Worm (Caenorhabditis elegans) whole organism, midembryonic: ENCODE measurements around the gene C54F6.18.

Experiments used
- T22C8.4 ChIP-seq: fragments of 200-800 bp; sonication (Bioruptor generic); IDR thresholded peaks from 2 replicates; pipeline ENCODE4 v1.3.6; 2022; ENCODE audit warnings: missing genetic modification characterization, missing compliant biosample characterization
- cog-1 ChIP-seq: sonication (generic microtip); optimal IDR thresholded peaks from 2 replicates; lab custom pipeline; 2016; ENCODE audit warnings: missing genetic modification characterization, missing compliant biosample characterization
- flt-1 ChIP-seq: fragments of 200-800 bp; sonication (Bioruptor generic); IDR thresholded peaks from 2 replicates; pipeline ENCODE4 v1.3.6; 2022; ENCODE audit warnings: missing genetic modification characterization, missing compliant biosample characterization
- klf-2 ChIP-seq: fragments of 200-800 bp; sonication (Bioruptor generic); conservative IDR thresholded peaks from 2 replicates; pipeline ENCODE4 v1.3.6; 2022; ENCODE audit warnings: missing genetic modification reagents, missing genetic modification characterization, missing compliant biosample characterization
- med-1 ChIP-seq: sonication (generic microtip); optimal IDR thresholded peaks from 2 replicates; lab custom pipeline; 2017; ENCODE audit warnings: missing genetic modification characterization, mild to moderate bottlenecking, missing compliant biosample characterization, antibody characterized with exemption, missing genetic modification reagents; ENCODE audit not compliant: insufficient read depth
- ref-1 ChIP-seq: fragments of 200-800 bp; sonication (Bioruptor generic); conservative IDR thresholded peaks from 2 replicates; pipeline ENCODE4 v1.3.6; 2022; ENCODE audit warnings: missing genetic modification reagents, missing genetic modification characterization, missing compliant biosample characterization
- tab-1 ChIP-seq: fragments of 200-800 bp; sonication (Bioruptor generic); IDR thresholded peaks from 2 replicates; pipeline ENCODE4 v1.3.6; 2022; ENCODE audit warnings: missing genetic modification characterization, missing compliant biosample characterization
- ztf-23 ChIP-seq: fragments of 200-800 bp; sonication (Bioruptor generic); IDR thresholded peaks from 2 replicates; pipeline ENCODE4 v1.3.6; 2022; ENCODE audit warnings: missing genetic modification reagents, missing genetic modification characterization, missing compliant biosample characterization
- ztf-29 ChIP-seq: fragments of 200-800 bp; sonication (Bioruptor generic); IDR thresholded peaks from 2 replicates; pipeline ENCODE4 v1.3.6; 2022; ENCODE audit warnings: missing genetic modification reagents, missing genetic modification characterization, missing compliant biosample characterization

Gene C54F6.18

DNA sequence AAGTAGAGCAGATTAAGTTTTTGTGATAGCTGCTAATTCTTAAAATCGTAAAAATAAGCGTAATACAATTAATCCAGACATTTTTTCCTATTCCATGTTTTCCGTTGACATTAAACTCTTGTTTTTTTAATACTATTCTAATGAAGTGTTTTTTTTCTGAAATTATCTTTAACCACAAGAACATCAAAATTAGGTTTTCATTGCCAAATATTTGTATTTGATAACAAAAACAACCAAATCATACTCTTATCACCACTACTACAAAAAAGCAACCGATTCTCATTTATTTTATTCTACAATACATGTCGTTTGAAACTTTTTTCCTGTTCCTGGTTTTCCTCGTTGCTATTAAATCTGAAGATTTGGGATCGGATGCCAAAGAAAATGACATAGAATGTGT lies 1.4 kb downstream of the C54F6.18 start, which contains the start of gene C54F6.17:
TSS of gene C54F6.17 (plus strand) at position 301 of the 400 bp plus-strand sequence.
- no peak for TF ChIP-seq med-1 (GFP tag; lab: Kevin White, UChicago)

DNA sequence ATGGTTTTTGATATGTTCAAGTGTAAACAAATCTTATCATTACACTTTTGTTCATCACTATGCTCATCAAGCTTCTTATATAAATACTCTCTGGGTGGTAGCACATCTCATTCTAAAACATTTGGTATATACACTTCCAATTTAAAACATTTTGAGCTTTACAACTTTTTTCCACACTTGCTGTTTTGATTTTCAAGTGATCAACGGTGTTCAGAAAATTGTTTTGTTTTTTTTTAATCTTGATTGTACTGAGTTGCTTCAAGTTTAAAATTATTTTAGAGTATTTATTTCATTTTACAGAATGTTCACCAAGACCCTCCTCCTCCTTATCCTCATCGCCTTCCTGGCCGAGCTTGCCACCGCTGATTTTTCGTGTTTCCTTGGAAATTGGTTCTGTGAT lies 3.0 kb downstream of the C54F6.18 start, which contains the start of gene C54F6.5:
TSS of gene C54F6.5 (plus strand) at position 301 of the 400 bp plus-strand sequence.
- no peak for TF ChIP-seq ztf-29 (GFP tag; lab: Robert Waterston, UW)

DNA sequence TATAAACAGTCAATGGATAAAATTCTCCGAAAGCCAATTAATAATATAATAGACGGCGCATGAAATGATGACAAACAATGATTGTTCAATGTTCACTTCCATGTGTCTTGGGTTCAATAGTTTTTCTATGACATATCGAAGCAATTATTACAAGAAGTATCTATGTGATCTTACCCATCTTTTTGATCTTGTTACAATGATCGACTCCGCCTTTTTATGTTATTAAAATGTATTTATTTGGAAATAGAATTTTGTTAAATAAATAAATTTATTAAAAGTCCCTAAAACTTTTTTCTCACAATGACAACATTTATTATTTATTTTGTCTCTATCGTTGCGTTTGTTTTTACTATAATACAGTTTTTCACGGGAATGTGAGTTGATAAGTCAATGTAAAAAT lies 4.0 kb downstream of the C54F6.18 start, which contains the start of gene swt-2:
TSS of gene swt-2 (plus strand) at position 301 of the 400 bp plus-strand sequence.
- no peak for TF ChIP-seq med-1 (GFP tag; lab: Kevin White, UChicago)
- TF ChIP-seq ref-1 (GFP tag; lab: Robert Waterston, UW) = no peak
- no peak for TF ChIP-seq cog-1
- TF ChIP-seq T22C8.4 (GFP tag; lab: Robert Waterston, UW) = no peak
- TF ChIP-seq tab-1 (GFP tag; lab: Robert Waterston, UW) = no peak
- no peak for TF ChIP-seq ztf-29 (GFP tag; lab: Robert Waterston, UW)
- no peak for TF ChIP-seq flt-1 (GFP tag; lab: Robert Waterston, UW)
- no peak for TF ChIP-seq ztf-23 (GFP tag; lab: Robert Waterston, UW)
- TF ChIP-seq klf-2 (GFP tag; lab: Robert Waterston, UW) = no peak

DNA sequence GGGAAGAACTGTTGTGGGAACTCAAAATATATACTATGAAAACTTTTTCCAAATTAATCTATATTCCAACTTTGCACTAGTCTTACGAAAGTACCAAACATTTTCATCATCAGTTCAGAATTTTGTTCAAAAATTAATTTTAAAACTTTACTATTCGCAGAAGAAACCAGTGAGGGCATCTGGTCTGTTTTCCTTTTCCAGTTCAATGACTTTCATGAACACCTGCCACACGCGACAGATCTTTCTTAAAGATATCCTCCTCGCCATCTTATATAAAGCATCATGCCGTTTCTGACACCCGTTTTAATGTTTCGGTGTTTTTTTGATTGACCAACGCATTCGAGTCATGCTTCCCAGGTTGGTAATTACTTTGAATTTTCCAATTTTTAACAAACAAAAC lies 7.2 kb downstream of the C54F6.18 start, which contains the start of gene C54F6.3:
TSS of gene C54F6.3 (plus strand) at position 301 of the 400 bp plus-strand sequence.
- TF ChIP-seq tab-1 (GFP tag; lab: Robert Waterston, UW) = no peak
- TF ChIP-seq klf-2 (GFP tag; lab: Robert Waterston, UW) = no peak
- TF ChIP-seq med-1 (GFP tag; lab: Kevin White, UChicago) = no peak

DNA sequence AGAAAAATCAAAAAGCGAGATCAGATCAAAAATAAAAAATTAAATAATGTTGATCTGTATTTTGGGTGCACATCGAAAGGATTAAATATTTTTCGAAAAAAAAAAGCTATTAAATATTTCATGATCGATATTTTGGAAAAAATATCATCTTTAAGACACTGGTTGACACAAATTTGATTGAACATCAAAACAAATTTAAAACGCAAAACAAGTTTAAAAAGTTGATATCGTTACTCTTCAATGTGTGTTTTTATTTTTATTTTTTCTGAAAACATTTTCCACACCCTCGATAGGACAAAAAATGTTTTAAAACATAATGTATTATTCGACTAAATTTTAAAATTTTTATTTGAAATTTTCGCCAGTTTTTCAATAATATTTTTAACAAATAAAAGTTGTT lies 12.2 kb downstream of the C54F6.18 start, which contains the start of gene C54F6.12:
TSS of gene C54F6.12 (minus strand) at position 101 of the 400 bp plus-strand sequence.
- no peak for TF ChIP-seq cog-1
- no peak for TF ChIP-seq T22C8.4 (GFP tag; lab: Robert Waterston, UW)
- no peak for TF ChIP-seq ztf-29 (GFP tag; lab: Robert Waterston, UW)
- no peak for TF ChIP-seq flt-1 (GFP tag; lab: Robert Waterston, UW)
- no peak for TF ChIP-seq med-1 (GFP tag; lab: Kevin White, UChicago)
- TF ChIP-seq tab-1 (GFP tag; lab: Robert Waterston, UW) = no peak
- TF ChIP-seq klf-2 (GFP tag; lab: Robert Waterston, UW) = no peak
- TF ChIP-seq ztf-23 (GFP tag; lab: Robert Waterston, UW) = no peak
- TF ChIP-seq ref-1 (GFP tag; lab: Robert Waterston, UW) = no peak

DNA sequence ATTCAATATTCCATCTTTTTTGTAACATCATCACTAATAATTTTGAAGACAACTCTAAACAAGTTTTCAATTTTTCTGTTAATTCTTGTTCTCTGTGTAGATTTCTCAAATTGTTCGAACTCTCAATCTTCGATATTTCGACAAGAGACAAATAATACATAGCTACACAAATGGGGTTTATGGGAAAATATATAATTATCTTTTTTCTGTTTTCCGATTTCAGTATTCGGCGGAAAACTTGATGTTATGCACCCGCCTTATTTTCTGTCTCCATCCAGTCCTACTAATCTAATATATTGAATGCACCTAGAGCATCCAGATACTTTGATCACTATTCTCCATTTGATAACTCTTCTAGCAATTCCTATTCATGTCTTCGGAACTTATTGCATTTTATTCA lies 13.2 kb downstream of the C54F6.18 start, which contains the start of gene srh-268:
TSS of gene srh-268 (plus strand) at position 301 of the 400 bp plus-strand sequence.
- TF ChIP-seq flt-1 (GFP tag; lab: Robert Waterston, UW) = no peak
- TF ChIP-seq tab-1 (GFP tag; lab: Robert Waterston, UW) = no peak
- no peak for TF ChIP-seq T22C8.4 (GFP tag; lab: Robert Waterston, UW)
- no peak for TF ChIP-seq ztf-29 (GFP tag; lab: Robert Waterston, UW)
- TF ChIP-seq med-1 (GFP tag; lab: Kevin White, UChicago) = no peak
- no peak for TF ChIP-seq ref-1 (GFP tag; lab: Robert Waterston, UW)
- no peak for TF ChIP-seq klf-2 (GFP tag; lab: Robert Waterston, UW)
- no peak for TF ChIP-seq cog-1
- no peak for TF ChIP-seq ztf-23 (GFP tag; lab: Robert Waterston, UW)

DNA sequence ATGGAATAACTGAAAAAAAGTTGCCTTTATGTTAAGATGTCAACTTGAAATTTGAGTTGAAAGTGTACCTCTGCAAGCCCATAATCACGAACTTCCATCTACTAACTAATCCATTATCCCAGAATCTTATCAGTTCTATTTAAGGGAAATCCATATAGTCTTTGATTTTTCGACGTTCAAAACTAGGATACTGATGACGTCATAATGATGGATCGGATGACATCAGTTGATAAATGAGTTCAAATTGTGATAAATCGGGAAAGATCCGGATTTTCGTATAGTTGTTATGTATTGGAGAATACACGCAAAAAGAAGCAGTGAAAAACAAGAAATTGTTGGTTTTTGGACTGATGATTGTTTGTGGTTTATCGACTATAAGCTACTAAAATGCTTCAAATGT lies 17.9 kb downstream of the C54F6.18 start:
- TF ChIP-seq med-1 (GFP tag; lab: Kevin White, UChicago) (no peak), cog-1 (no peak), klf-2 (GFP tag; lab: Robert Waterston, UW) (no peak), flt-1 (GFP tag; lab: Robert Waterston, UW) (no peak), T22C8.4 (GFP tag; lab: Robert Waterston, UW) (no peak), ref-1 (GFP tag; lab: Robert Waterston, UW) (no peak), tab-1 (GFP tag; lab: Robert Waterston, UW) (no peak), ztf-29 (GFP tag; lab: Robert Waterston, UW) (no peak)

DNA sequence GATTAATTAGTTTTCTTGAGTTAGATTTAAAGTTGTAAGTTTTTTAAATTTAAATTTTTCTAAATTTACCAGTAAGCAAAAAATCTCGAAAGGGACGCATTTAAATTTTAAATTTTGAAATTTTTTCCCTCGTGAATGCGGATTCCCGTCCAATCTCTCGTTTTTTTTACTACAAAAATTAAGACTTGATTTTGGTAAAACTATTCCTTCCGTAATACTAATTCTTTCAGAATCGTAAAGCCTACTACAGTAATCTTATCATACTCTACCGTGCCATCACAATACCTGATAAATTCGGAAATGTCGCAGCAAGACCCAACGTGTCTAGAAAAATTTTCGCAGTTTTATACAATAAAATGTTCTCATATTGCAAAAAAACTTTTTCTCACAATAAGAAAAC lies 19.4 kb downstream of the C54F6.18 start, which contains the start of the genes C54F6.19 and nhx-3:
TSS of gene C54F6.19 (plus strand) at position 301 of the 400 bp plus-strand sequence.
TSS of gene nhx-3 (minus strand) at position 337 of the 400 bp plus-strand sequence.
- no peak for TF ChIP-seq med-1 (GFP tag; lab: Kevin White, UChicago)
- TF ChIP-seq cog-1 = no peak
- no peak for TF ChIP-seq ztf-29 (GFP tag; lab: Robert Waterston, UW)
- no peak for TF ChIP-seq tab-1 (GFP tag; lab: Robert Waterston, UW)

DNA sequence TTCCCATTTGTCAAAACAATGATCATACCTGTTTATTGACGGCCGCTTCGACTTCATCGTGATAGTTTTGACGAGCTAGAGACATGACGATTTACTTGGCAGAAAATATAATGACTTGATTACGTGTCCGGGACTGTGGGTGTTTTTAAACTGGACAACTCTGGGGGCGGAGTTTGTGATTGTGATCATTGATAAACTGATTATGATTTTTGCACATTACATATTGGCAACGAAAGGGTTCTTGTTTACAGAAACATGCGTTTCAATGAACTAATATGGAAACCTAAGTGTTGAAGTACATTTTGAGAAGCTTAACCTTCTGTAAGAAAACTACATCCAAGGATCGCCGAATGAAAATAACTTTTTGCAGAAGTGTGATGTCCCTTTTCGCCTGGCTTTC lies 21.7 kb downstream of the C54F6.18 start, which contains the start of gene ftn-1:
TSS of gene ftn-1 (minus strand) at position 101 of the 400 bp plus-strand sequence.
- TF ChIP-seq med-1 (GFP tag; lab: Kevin White, UChicago) (no peak), ztf-29 (GFP tag; lab: Robert Waterston, UW) (no peak), ztf-23 (GFP tag; lab: Robert Waterston, UW) (no peak), T22C8.4 (GFP tag; lab: Robert Waterston, UW) (no peak), cog-1 (no peak), tab-1 (GFP tag; lab: Robert Waterston, UW) (no peak), klf-2 (GFP tag; lab: Robert Waterston, UW) (no peak), flt-1 (GFP tag; lab: Robert Waterston, UW) (no peak), ref-1 (GFP tag; lab: Robert Waterston, UW) (no peak)

DNA sequence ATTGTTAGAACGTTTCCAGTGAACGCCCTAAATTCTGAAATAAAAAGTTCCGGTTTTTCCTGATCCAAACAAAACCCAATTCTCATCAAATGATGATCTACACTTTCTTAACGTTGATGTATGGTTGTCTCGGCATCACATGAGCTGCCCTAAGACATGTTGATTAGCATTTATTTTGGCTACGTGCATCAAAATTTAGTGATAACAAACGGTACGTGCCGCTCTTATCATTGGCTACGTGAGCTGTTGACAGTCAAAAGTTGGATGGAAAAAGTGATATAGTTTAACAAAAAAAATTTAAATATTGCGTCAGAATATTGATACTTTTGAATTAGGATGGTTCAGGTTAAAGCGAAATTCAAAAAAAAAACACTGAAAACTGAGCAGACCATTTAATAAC lies 22.2 kb downstream of the C54F6.18 start:
- TF ChIP-seq ztf-29 (GFP tag; lab: Robert Waterston, UW) (no peak), ref-1 (GFP tag; lab: Robert Waterston, UW) (no peak), med-1 (GFP tag; lab: Kevin White, UChicago) (no peak), flt-1 (GFP tag; lab: Robert Waterston, UW) (no peak), klf-2 (GFP tag; lab: Robert Waterston, UW) (no peak), cog-1 (no peak), T22C8.4 (GFP tag; lab: Robert Waterston, UW) (no peak), tab-1 (GFP tag; lab: Robert Waterston, UW) (no peak), ztf-23 (GFP tag; lab: Robert Waterston, UW) (no peak)
